Fruit fly (Drosophila melanogaster) whole organism, embryonic: ENCODE results near the gene Phyhd1.

ENCODE experiments used
- Asciz ChIP-seq: fragments of 200-800 bp; sonication (Bioruptor generic); optimal IDR thresholded peaks from 2 replicates; lab custom pipeline; 2017; ENCODE audit warnings: missing biosample characterization, mild to moderate bottlenecking, missing genetic modification characterization, missing genetic modification reagents
- Blimp-1 ChIP-seq: fragments of 200-800 bp; sonication (Bioruptor generic); optimal IDR thresholded peaks from 3 replicates; lab custom pipeline; 2018; ENCODE audit warnings: missing biosample characterization, missing genetic modification characterization, mild to moderate bottlenecking, moderate library complexity, missing genetic modification reagents
- CG10366 ChIP-seq: fragments of 200-800 bp; sonication (Bioruptor generic); IDR thresholded peaks from 2 replicates; pipeline ENCODE4 v1.3.6; 2022; ENCODE audit warnings: missing biosample characterization, missing genetic modification characterization
- CG10462 ChIP-seq: fragments of 200-800 bp; sonication (Bioruptor generic); optimal IDR thresholded peaks from 2 replicates; lab custom pipeline; 2016; ENCODE audit warnings: missing biosample characterization, missing genetic modification characterization
- CG12942 ChIP-seq: fragments of 200-800 bp; sonication (Bioruptor generic); optimal IDR thresholded peaks from 3 replicates; lab custom pipeline; 2016; ENCODE audit warnings: missing biosample characterization, missing genetic modification characterization
- CG15479 ChIP-seq: fragments of 200-800 bp; sonication (Bioruptor generic); optimal IDR thresholded peaks from 3 replicates; lab custom pipeline; 2019; ENCODE audit warnings: missing biosample characterization, mild to moderate bottlenecking, missing genetic modification characterization, moderate library complexity
- CG17328 ChIP-seq: fragments of 200-800 bp; sonication (Bioruptor generic); IDR thresholded peaks from 2 replicates; pipeline ENCODE4 v1.3.6; 2022; ENCODE audit warnings: missing biosample characterization, missing genetic modification characterization
- CG17385 ChIP-seq: fragments of 200-800 bp; sonication (Bioruptor generic); optimal IDR thresholded peaks from 3 replicates; lab custom pipeline; 2018; ENCODE audit warnings: missing biosample characterization, mild to moderate bottlenecking, missing genetic modification characterization
- CG17829 ChIP-seq: fragments of 200-800 bp; optimal IDR thresholded peaks from 2 replicates; lab custom pipeline; 2019; ENCODE audit warnings: missing biosample characterization, mild to moderate bottlenecking, missing genetic modification characterization, moderate library complexity
- CG2120 ChIP-seq: fragments of 200-800 bp; sonication (Bioruptor generic); optimal IDR thresholded peaks from 3 replicates; lab custom pipeline; 2016; ENCODE audit warnings: missing biosample characterization, missing genetic modification characterization
- CG2199 ChIP-seq: fragments of 200-800 bp; sonication (Bioruptor generic); IDR thresholded peaks from 3 replicates; pipeline ENCODE4 v1.3.6; 2022; ENCODE audit warnings: missing biosample characterization, missing genetic modification characterization
- CG30403 ChIP-seq: fragments of 200-800 bp; sonication (Bioruptor generic); optimal IDR thresholded peaks from 3 replicates; lab custom pipeline; 2016; ENCODE audit warnings: missing biosample characterization, missing genetic modification characterization
- CG30431 ChIP-seq: fragments of 200-800 bp; sonication (Bioruptor generic); optimal IDR thresholded peaks from 2 replicates; lab custom pipeline; 2017; ENCODE audit warnings: missing biosample characterization, missing genetic modification characterization
- CG32772 ChIP-seq: fragments of 200-800 bp; sonication (Bioruptor generic); IDR thresholded peaks from 2 replicates; pipeline ENCODE4 v1.3.6; 2022; ENCODE audit warnings: missing biosample characterization, missing genetic modification characterization
- CG3281 ChIP-seq: fragments of 200-800 bp; sonication (Bioruptor generic); optimal IDR thresholded peaks from 3 replicates; lab custom pipeline; 2017; ENCODE audit warnings: missing biosample characterization, mild to moderate bottlenecking, missing genetic modification characterization
- CG3838 ChIP-seq: fragments of 200-800 bp; sonication (Bioruptor generic); optimal IDR thresholded peaks from 3 replicates; lab custom pipeline; 2016; ENCODE audit warnings: missing biosample characterization, missing genetic modification characterization
- CG5245 ChIP-seq: fragments of 200-800 bp; sonication (Bioruptor generic); optimal IDR thresholded peaks from 3 replicates; lab custom pipeline; 2016; ENCODE audit warnings: missing biosample characterization, missing genetic modification characterization
- CG6689 ChIP-seq: fragments of 200-800 bp; sonication (Bioruptor generic); IDR thresholded peaks from 2 replicates; pipeline ENCODE4 v1.3.6; 2022; ENCODE audit warnings: missing biosample characterization, missing genetic modification characterization
- CG7963 ChIP-seq: fragments of 200-800 bp; sonication (Bioruptor generic); IDR thresholded peaks from 3 replicates; pipeline ENCODE4 v1.3.6; 2022; ENCODE audit warnings: missing biosample characterization, missing genetic modification characterization; ENCODE audit not compliant: partially characterized antibody
- CG8359 ChIP-seq: fragments of 200-800 bp; sonication (Bioruptor generic); optimal IDR thresholded peaks from 2 replicates; lab custom pipeline; 2017; ENCODE audit warnings: missing biosample characterization, mild to moderate bottlenecking, missing genetic modification characterization, borderline replicate concordance
- CG9932 ChIP-seq: fragments of 200-800 bp; sonication (Bioruptor generic); IDR thresholded peaks from 2 replicates; pipeline ENCODE4 v1.3.6; 2022; ENCODE audit warnings: missing biosample characterization, missing genetic modification characterization
- CHES-1-like ChIP-seq: fragments of 200-800 bp; sonication (Bioruptor generic); optimal IDR thresholded peaks from 2 replicates; lab custom pipeline; 2016; ENCODE audit warnings: missing biosample characterization, missing genetic modification characterization
- CTCF ChIP-seq: fragments of 200-800 bp; sonication (Bioruptor generic); optimal IDR thresholded peaks from 2 replicates; lab custom pipeline; 2017; ENCODE audit warnings: missing biosample characterization, mild to moderate bottlenecking, missing genetic modification characterization, moderate library complexity
- Jarid2 ChIP-seq: fragments of 200-800 bp; sonication (Bioruptor generic); optimal IDR thresholded peaks from 3 replicates; lab custom pipeline; 2017; ENCODE audit warnings: mild to moderate bottlenecking, missing biosample characterization, missing genetic modification reagents, missing genetic modification characterization
- Mes4 ChIP-seq: fragments of 200-800 bp; sonication (Bioruptor generic); optimal IDR thresholded peaks from 2 replicates; lab custom pipeline; 2016; ENCODE audit warnings: missing biosample characterization, missing genetic modification characterization
- Oli ChIP-seq: fragments of 200-800 bp; sonication (Bioruptor generic); optimal IDR thresholded peaks from 2 replicates; lab custom pipeline; 2018; ENCODE audit warnings: missing biosample characterization, mild to moderate bottlenecking, missing genetic modification characterization, moderate library complexity
- Six4 ChIP-seq: fragments of 200-800 bp; sonication (Bioruptor generic); optimal IDR thresholded peaks from 2 replicates; lab custom pipeline; 2016; ENCODE audit warnings: missing biosample characterization, missing genetic modification characterization
- Sry-β ChIP-seq: fragments of 200-800 bp; sonication (Bioruptor generic); optimal IDR thresholded peaks from 2 replicates; lab custom pipeline; 2018; ENCODE audit warnings: missing biosample characterization, mild to moderate bottlenecking, missing genetic modification characterization, moderate library complexity
- Usf ChIP-seq: fragments of 200-800 bp; sonication (Bioruptor generic); optimal IDR thresholded peaks from 2 replicates; lab custom pipeline; 2017; ENCODE audit warnings: missing genotype, missing biosample characterization, missing genetic modification characterization
- abd-A ChIP-seq: fragments of 200-800 bp; sonication (Bioruptor generic); optimal IDR thresholded peaks from 3 replicates; lab custom pipeline; 2019; ENCODE audit warnings: missing biosample characterization, mild to moderate bottlenecking, missing genetic modification characterization, moderate library complexity
- ap ChIP-seq: fragments of 200-800 bp; sonication (Bioruptor generic); IDR thresholded peaks from 2 replicates; pipeline ENCODE4 v1.3.6; 2022; ENCODE audit warnings: missing biosample characterization, missing genetic modification characterization
- chinmo ChIP-seq: fragments of 200-800 bp; sonication (Bioruptor generic); IDR thresholded peaks from 4 replicates; pipeline ENCODE4 v1.3.6; 2022; ENCODE audit warnings: missing biosample characterization, missing genetic modification characterization; ENCODE audit not compliant: partially characterized antibody
- ci ChIP-seq: fragments of 200-800 bp; sonication (Bioruptor generic); IDR thresholded peaks from 3 replicates; pipeline ENCODE4 v1.3.6; 2022; ENCODE audit warnings: missing biosample characterization, missing genetic modification characterization
- croc ChIP-seq: fragments of 200-800 bp; sonication (Bioruptor generic); conservative IDR thresholded peaks from 3 replicates; pipeline ENCODE4 v1.3.6; 2022; ENCODE audit warnings: missing biosample characterization, missing genetic modification characterization
- da ChIP-seq: fragments of 200-800 bp; sonication (Bioruptor generic); optimal IDR thresholded peaks from 2 replicates; lab custom pipeline; 2016; ENCODE audit warnings: missing biosample characterization, missing genetic modification characterization
- dan ChIP-seq: fragments of 200-800 bp; sonication (Bioruptor generic); IDR thresholded peaks from 2 replicates; pipeline ENCODE4 v1.3.6; 2022; ENCODE audit warnings: missing biosample characterization, missing genetic modification characterization
- dmrt99B ChIP-seq: fragments of 200-800 bp; sonication (Bioruptor generic); optimal IDR thresholded peaks from 2 replicates; lab custom pipeline; 2018; ENCODE audit warnings: missing biosample characterization, mild to moderate bottlenecking, missing genetic modification characterization, moderate library complexity
- en ChIP-seq: fragments of 200-800 bp; sonication (Bioruptor generic); optimal IDR thresholded peaks from 2 replicates; lab custom pipeline; 2016; ENCODE audit warnings: missing biosample characterization, missing genetic modification characterization
- fu2 ChIP-seq: fragments of 200-800 bp; sonication (Bioruptor generic); optimal IDR thresholded peaks from 2 replicates; lab custom pipeline; 2016; ENCODE audit warnings: missing biosample characterization, missing genetic modification characterization
- gce ChIP-seq: fragments of 200-800 bp; sonication (Bioruptor generic); IDR thresholded peaks from 3 replicates; pipeline ENCODE4 v1.3.6; 2022; ENCODE audit warnings: missing biosample characterization, missing genetic modification characterization
- grn ChIP-seq: fragments of 200-800 bp; sonication (Bioruptor generic); optimal IDR thresholded peaks from 3 replicates; lab custom pipeline; 2017; ENCODE audit warnings: missing biosample characterization, missing genetic modification characterization
- jumu ChIP-seq: fragments of 200-800 bp; sonication (Bioruptor generic); optimal IDR thresholded peaks from 3 replicates; lab custom pipeline; 2016; ENCODE audit warnings: missing biosample characterization, missing genetic modification characterization
- kni ChIP-seq: fragments of 200-800 bp; sonication (Bioruptor generic); optimal IDR thresholded peaks from 3 replicates; lab custom pipeline; 2017; ENCODE audit warnings: mild to moderate bottlenecking, missing biosample characterization, missing genetic modification reagents, missing genetic modification characterization
- onecut ChIP-seq: fragments of 200-800 bp; sonication (Bioruptor generic); IDR thresholded peaks from 2 replicates; pipeline ENCODE4 v1.3.6; 2022; ENCODE audit warnings: missing biosample characterization, missing genetic modification characterization
- phol ChIP-seq: fragments of 200-800 bp; sonication (Bioruptor generic); optimal IDR thresholded peaks from 3 replicates; lab custom pipeline; 2018; ENCODE audit warnings: missing biosample characterization, mild to moderate bottlenecking, missing genetic modification characterization, moderate library complexity
- prd ChIP-seq, 3 experiments: fragments of >200 bp in 2 of 3; fragments of 200-800 bp in 1 of 3; sonication (Bioruptor generic) in 1 of 3; optimal IDR thresholded peaks in 2 of 3; IDR thresholded peaks in 1 of 3; 2 replicates in 2 of 3; 3 replicates in 1 of 3; pipeline versions ENCODE4 v1.3.6 to Lab custom; 2017 to 2022; ENCODE audit warnings: missing biosample characterization in 1 of 3, missing genetic modification characterization in 1 of 3
- repo ChIP-seq: fragments of 200-800 bp; sonication (Bioruptor generic); optimal IDR thresholded peaks from 2 replicates; lab custom pipeline; 2016; ENCODE audit warnings: missing biosample characterization, missing genetic modification characterization
- sd ChIP-seq: fragments of 200-800 bp; sonication (Bioruptor generic); optimal IDR thresholded peaks from 3 replicates; lab custom pipeline; 2018; ENCODE audit warnings: missing biosample characterization, mild to moderate bottlenecking, missing genetic modification characterization, moderate library complexity
- sens ChIP-seq: fragments of 200-800 bp; sonication (Bioruptor generic); peaks from one replicate; lab custom pipeline; 2016; ENCODE audit warnings: missing biosample characterization, missing genetic modification characterization
- sqz ChIP-seq: fragments of 200-800 bp; sonication (Bioruptor generic); optimal IDR thresholded peaks from 3 replicates; lab custom pipeline; 2018; ENCODE audit warnings: missing biosample characterization, mild to moderate bottlenecking, missing genetic modification characterization
- twi ChIP-seq: fragments of 200-800 bp; optimal IDR thresholded peaks from 2 replicates; lab custom pipeline; 2019; ENCODE audit warnings: missing biosample characterization, mild to moderate bottlenecking, missing genetic modification characterization, moderate library complexity
- zen ChIP-seq: fragments of 200-800 bp; sonication (Bioruptor generic); optimal IDR thresholded peaks from 3 replicates; lab custom pipeline; 2018; ENCODE audit warnings: missing biosample characterization, mild to moderate bottlenecking, missing genetic modification characterization, moderate library complexity
- zen2 ChIP-seq: fragments of 200-800 bp; sonication (Bioruptor generic); IDR thresholded peaks from 3 replicates; pipeline ENCODE4 v1.3.6; 2022; ENCODE audit warnings: missing biosample characterization, missing genetic modification characterization; ENCODE audit not compliant: partially characterized antibody

The Phyhd1 gene

DNA sequence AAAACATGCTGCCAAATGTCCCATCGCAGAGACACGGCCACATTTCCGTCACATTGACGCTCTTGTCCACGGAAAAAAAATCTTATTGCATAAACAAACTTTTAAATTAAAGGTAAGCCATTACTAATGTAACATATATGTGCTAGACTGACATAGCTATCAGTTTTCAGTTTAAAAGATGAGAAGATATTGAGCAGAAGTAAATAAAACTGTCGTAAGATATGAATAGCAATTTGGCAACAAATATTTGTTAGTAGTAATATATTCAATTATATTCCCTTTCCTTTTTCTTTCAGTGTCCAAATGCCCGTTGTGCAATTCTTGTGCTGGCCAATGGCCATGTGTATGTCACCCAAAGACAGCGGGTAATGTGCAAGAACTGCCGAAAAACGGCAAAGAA, 21.9 kb downstream of the Phyhd1 start (continued):
- TF ChIP-seq prd (optimal IDR thresholded peaks at IDR 0.05; lab: Kevin White, UChicago) (no peak), prd (GFP tag; IDR thresholded peaks at IDR 0.05; lab: Robert Waterston, UW) (peak; percentile 45; the same call in 2 of the 3 replicates), CG3838 (GFP tag; lab: Kevin White, UChicago) (no peak), Asciz (no peak), Sry-β (GFP tag; lab: Kevin White, UChicago) (no peak), CG15479 (GFP tag; lab: Kevin White, UChicago) (no peak), gce (GFP tag; lab: Robert Waterston, UW) (no peak), fu2 (no peak), Mes4 (GFP tag; lab: Kevin White, UChicago) (no peak), da (GFP tag; lab: Kevin White, UChicago) (no peak), jumu (GFP tag; lab: Kevin White, UChicago) (no peak), onecut (GFP tag; lab: Robert Waterston, UW) (no peak), zen (peak; percentile 48), CG9932 (GFP tag; lab: Robert Waterston, UW) (no peak), CG2120 (no peak), CG17385 (no peak), dan (no peak), Jarid2 (GFP tag; lab: Kevin White, UChicago) (no peak), dmrt99B (tag; lab: Kevin White, UChicago) (no peak), CG17328 (GFP tag; lab: Robert Waterston, UW) (0 out of 2 replicates have a peak, but pooled peaks have one; percentile 12), CG2199 (GFP tag; lab: Robert Waterston, UW) (no peak), Oli (tag; lab: Kevin White, UChicago) (no peak), sens (GFP tag; lab: Kevin White, UChicago) (peak; percentile 74), Usf (GFP tag; lab: Kevin White, UChicago) (no peak), CTCF (no peak), CG30403 (GFP tag; lab: Kevin White, UChicago) (no peak), CG10462 (no peak), Blimp-1 (GFP tag; lab: Kevin White, UChicago) (no peak), CG5245 (GFP tag; lab: Kevin White, UChicago) (no peak), CHES-1-like (GFP tag; lab: Kevin White, UChicago) (no peak), croc (GFP tag; lab: Robert Waterston, UW) (no peak), phol (tag; lab: Kevin White, UChicago) (peak; percentile 5), ci (GFP tag; lab: Robert Waterston, UW) (no peak), CG17829 (tag; lab: Kevin White, UChicago) (peak; percentile 10), twi (tag; lab: Kevin White, UChicago) (peak; percentile 75), CG7963 (GFP tag; lab: Robert Waterston, UW) (no peak)
- TF ChIP-seq, all 482 proteins: peak for 11

DNA sequence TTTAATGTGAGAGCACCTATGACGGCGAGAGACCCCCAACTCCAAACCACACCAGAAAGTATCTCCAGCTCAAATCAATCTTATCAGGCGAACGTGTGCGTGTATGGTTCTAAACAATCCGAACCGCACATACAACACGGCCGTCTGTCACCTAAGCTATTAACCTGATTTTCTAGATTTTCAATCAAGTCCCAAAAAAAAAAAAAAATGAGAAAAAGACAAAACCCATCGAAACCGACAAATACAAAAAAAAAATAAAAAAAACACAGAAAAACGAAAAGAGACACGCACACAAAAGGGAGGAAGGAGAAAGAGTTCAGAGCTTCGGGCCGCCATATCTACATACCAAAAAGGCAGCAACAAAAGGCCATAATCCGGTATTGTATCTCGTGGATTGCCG, 24.1 kb downstream of the Phyhd1 start:
- no peak for TF ChIP-seq CG30431 (GFP tag; lab: Kevin White, UChicago)
- no peak for TF ChIP-seq Six4 (GFP tag; lab: Kevin White, UChicago)
- TF ChIP-seq ap (GFP tag; lab: Robert Waterston, UW) = no peak
- TF ChIP-seq CG10366 (GFP tag; lab: Robert Waterston, UW) = no peak
- peak; percentile 58; the same call in 1 of the 2 replicates for TF ChIP-seq CG32772 (GFP tag; lab: Robert Waterston, UW)
- peak; percentile 5 for TF ChIP-seq sd
- no peak for TF ChIP-seq CG8359 (GFP tag; lab: Kevin White, UChicago)
- TF ChIP-seq kni (GFP tag; lab: Kevin White, UChicago) = peak; percentile 37
- TF ChIP-seq repo (GFP tag; lab: Kevin White, UChicago) = no peak
- no peak for TF ChIP-seq en (GFP tag; lab: Kevin White, UChicago)
- TF ChIP-seq croc (GFP tag; lab: Robert Waterston, UW) = no peak
- TF ChIP-seq zen2 (GFP tag; lab: Robert Waterston, UW) = no peak
- TF ChIP-seq grn (GFP tag; lab: Kevin White, UChicago) = peak; percentile 77
- peak; percentile 89 for TF ChIP-seq sqz
- no peak for TF ChIP-seq CG3281 (GFP tag; lab: Kevin White, UChicago)
- no peak for TF ChIP-seq CG12942 (GFP tag; lab: Kevin White, UChicago)
- peak; percentile 12 for TF ChIP-seq abd-A
- no peak for TF ChIP-seq CG6689
- 0 out of 4 replicates have a peak, but pooled peaks have one; percentile 18 for TF ChIP-seq chinmo (GFP tag; lab: Robert Waterston, UW)
